Worm (Caenorhabditis elegans) whole organism, L1 larva: ENCODE results near the gene R144.11.

Experiments used
- C34B4.2 ChIP-seq: sonication (generic microtip); optimal IDR thresholded peaks from 2 replicates; lab custom pipeline; 2017; ENCODE audit warnings: mild to moderate bottlenecking, missing genetic modification characterization, missing compliant biosample characterization
- F16B12.6 ChIP-seq: fragments of 150-350 bp; optimal IDR thresholded peaks from 2 replicates; lab custom pipeline; 2014; ENCODE audit warnings: missing biosample characterization, missing genetic modification characterization
- alr-1 ChIP-seq: fragments of 200-800 bp; sonication (Bioruptor generic); optimal IDR thresholded peaks from 2 replicates; lab custom pipeline; 2018; ENCODE audit warnings: borderline replicate concordance, mild to moderate bottlenecking, missing genetic modification characterization, missing compliant biosample characterization
- aly-2 ChIP-seq: fragments of 150-350 bp; optimal IDR thresholded peaks from 2 replicates; lab custom pipeline; 2014; ENCODE audit warnings: missing biosample characterization, missing genetic modification characterization
- ama-1 ChIP-seq: fragments of 150-350 bp; optimal IDR thresholded peaks from 2 replicates; lab custom pipeline; 2014
- ceh-63 ChIP-seq: fragments of 200-800 bp; sonication (Bioruptor generic); optimal IDR thresholded peaks from 2 replicates; lab custom pipeline; 2018; ENCODE audit warnings: mild to moderate bottlenecking, missing genetic modification characterization, missing compliant biosample characterization
- ceh-82 ChIP-seq, 3 experiments: fragments of 150-350 bp in 1 of 3; sonication (generic microtip) in 2 of 3; optimal IDR thresholded peaks; 2 replicates each; lab custom pipeline; 2014 to 2017; ENCODE audit warnings: missing biosample characterization in 3 of 3, missing genetic modification characterization in 3 of 3
- ceh-90 ChIP-seq: sonication (generic microtip); optimal IDR thresholded peaks from 2 replicates; lab custom pipeline; 2016; ENCODE audit warnings: missing genetic modification characterization, missing compliant biosample characterization
- dpl-1 ChIP-seq, 3 experiments: fragments of 150-350 bp in 2 of 3; sonication (generic microtip) in 1 of 3; optimal IDR thresholded peaks; 2 replicates each; lab custom pipeline; 2014 to 2017; ENCODE audit warnings: missing biosample characterization in 3 of 3, missing genetic modification characterization in 3 of 3, missing genetic modification reagents in 3 of 3
- dsc-1 ChIP-seq: sonication (generic microtip); optimal IDR thresholded peaks from 2 replicates; lab custom pipeline; 2016; ENCODE audit warnings: mild to moderate bottlenecking, missing genetic modification characterization, missing compliant biosample characterization
- efl-1 ChIP-seq, 4 experiments: fragments of 150-350 bp; optimal IDR thresholded peaks in 3 of 4; peaks in 1 of 4; 1 replicate in 1 of 4; 2 replicates in 3 of 4; lab custom pipeline; 2014; ENCODE audit warnings: missing biosample characterization in 2 of 4, missing genetic modification characterization in 2 of 4, missing genetic modification reagents in 2 of 4
- egl-13 ChIP-seq: sonication (generic microtip); optimal IDR thresholded peaks from 2 replicates; lab custom pipeline; 2016; ENCODE audit warnings: missing genotype, missing genetic modification reagents, missing genetic modification characterization, missing compliant biosample characterization
- egl-27 ChIP-seq, 2 experiments: fragments of 150-350 bp in 1 of 2; sonication (generic microtip); optimal IDR thresholded peaks; 3 replicates each; lab custom pipeline; 2017 to 2018; ENCODE audit warnings: missing biosample characterization in 2 of 2, missing genetic modification characterization in 2 of 2, missing genetic modification reagents in 2 of 2
- elt-2 ChIP-seq: sonication (generic microtip); optimal IDR thresholded peaks from 2 replicates; lab custom pipeline; 2016; ENCODE audit warnings: missing genetic modification characterization, mild to moderate bottlenecking, inconsistent platforms, missing compliant biosample characterization, missing genetic modification reagents
- fkh-10 ChIP-seq: sonication (generic microtip); optimal IDR thresholded peaks from 2 replicates; lab custom pipeline; 2017; ENCODE audit warnings: missing biosample characterization, missing genetic modification reagents, missing genetic modification characterization
- fkh-8 ChIP-seq: sonication (generic microtip); optimal IDR thresholded peaks from 2 replicates; lab custom pipeline; 2016; ENCODE audit warnings: mild to moderate bottlenecking, missing genetic modification characterization, missing compliant biosample characterization
- fos-1 ChIP-seq: fragments of 150-350 bp; optimal IDR thresholded peaks from 2 replicates; lab custom pipeline; 2014; ENCODE audit warnings: missing biosample characterization, missing genetic modification characterization
- grh-1 ChIP-seq: fragments of 200-800 bp; sonication (Bioruptor generic); IDR thresholded peaks from 2 replicates; pipeline ENCODE4 v1.3.6; 2022; ENCODE audit warnings: missing genetic modification reagents, missing genetic modification characterization, missing compliant biosample characterization
- hlh-4 ChIP-seq: sonication (generic microtip); optimal IDR thresholded peaks from 2 replicates; lab custom pipeline; 2016; ENCODE audit warnings: mild to moderate bottlenecking, missing genetic modification characterization, missing compliant biosample characterization
- irx-1 ChIP-seq: sonication (generic microtip); optimal IDR thresholded peaks from 2 replicates; lab custom pipeline; 2016; ENCODE audit warnings: missing genetic modification characterization, missing compliant biosample characterization
- jun-1 ChIP-seq: fragments of 150-350 bp; optimal IDR thresholded peaks from 2 replicates; lab custom pipeline; 2014; ENCODE audit warnings: missing biosample characterization, missing genetic modification reagents, missing genetic modification characterization
- lin-13 ChIP-seq: fragments of 150-350 bp; optimal IDR thresholded peaks from 2 replicates; lab custom pipeline; 2014; ENCODE audit warnings: missing biosample characterization, missing genetic modification reagents, missing genetic modification characterization
- lin-14 ChIP-seq: fragments of 200-800 bp; sonication (Bioruptor generic); optimal IDR thresholded peaks from 2 replicates; lab custom pipeline; 2018; ENCODE audit warnings: mild to moderate bottlenecking, missing genetic modification characterization, moderate library complexity, missing compliant biosample characterization
- lin-35 ChIP-seq, 2 experiments: fragments of 150-350 bp; optimal IDR thresholded peaks; 2 replicates each; lab custom pipeline; 2014; ENCODE audit warnings: missing biosample characterization in 2 of 2, missing genetic modification characterization in 2 of 2, missing genetic modification reagents in 2 of 2
- lsy-2 ChIP-seq, 2 experiments: fragments of 150-350 bp; optimal IDR thresholded peaks; 2 replicates each; lab custom pipeline; 2014; ENCODE audit warnings: missing biosample characterization in 2 of 2, missing genetic modification characterization in 2 of 2
- mdl-1 ChIP-seq, 2 experiments: fragments of 150-350 bp; optimal IDR thresholded peaks; 2 replicates each; lab custom pipeline; 2014 to 2017; ENCODE audit warnings: missing biosample characterization in 2 of 2, missing genetic modification characterization in 2 of 2, inconsistent platforms in 1 of 2
- mef-2 ChIP-seq: fragments of 150-350 bp; optimal IDR thresholded peaks from 2 replicates; lab custom pipeline; 2014; ENCODE audit warnings: missing biosample characterization, missing genetic modification characterization
- nhr-11 ChIP-seq: fragments of 150-350 bp; optimal IDR thresholded peaks from 2 replicates; lab custom pipeline; 2014; ENCODE audit warnings: missing biosample characterization, missing genetic modification characterization
- nhr-12 ChIP-seq: sonication (generic microtip); optimal IDR thresholded peaks from 2 replicates; lab custom pipeline; 2017; ENCODE audit warnings: missing biosample characterization, missing genetic modification characterization
- nhr-20 ChIP-seq: sonication (generic microtip); optimal IDR thresholded peaks from 2 replicates; lab custom pipeline; 2016; ENCODE audit warnings: mild to moderate bottlenecking, missing genetic modification characterization, missing compliant biosample characterization
- nhr-47 ChIP-seq: sonication (generic microtip); optimal IDR thresholded peaks from 2 replicates; lab custom pipeline; 2016; ENCODE audit warnings: mild to moderate bottlenecking, missing genetic modification characterization, moderate library complexity, missing compliant biosample characterization
- nhr-85 ChIP-seq: sonication (generic microtip); peaks from one replicate; lab custom pipeline; 2016; ENCODE audit warnings: missing genetic modification characterization, inconsistent platforms, missing compliant biosample characterization
- pax-3 ChIP-seq: fragments of 200-800 bp; sonication (Bioruptor generic); optimal IDR thresholded peaks from 2 replicates; lab custom pipeline; 2018; ENCODE audit warnings: mild to moderate bottlenecking, missing genetic modification characterization, moderate library complexity, missing compliant biosample characterization
- pqm-1 ChIP-seq: sonication (generic microtip); optimal IDR thresholded peaks from 3 replicates; lab custom pipeline; 2017; ENCODE audit warnings: missing biosample characterization, missing genetic modification characterization
- rnt-1 ChIP-seq: sonication (generic microtip); optimal IDR thresholded peaks from 2 replicates; lab custom pipeline; 2016; ENCODE audit warnings: mild to moderate bottlenecking, missing genetic modification characterization, moderate library complexity, missing compliant biosample characterization
- skn-1 ChIP-seq: fragments of 150-350 bp; optimal IDR thresholded peaks from 2 replicates; lab custom pipeline; 2014; ENCODE audit warnings: missing biosample characterization, missing genetic modification characterization
- snpc-4 ChIP-seq: fragments of 150-350 bp; optimal IDR thresholded peaks from 2 replicates; lab custom pipeline; 2014; ENCODE audit warnings: missing biosample characterization, missing genetic modification characterization
- tbx-2 ChIP-seq: sonication (generic microtip); optimal IDR thresholded peaks from 2 replicates; lab custom pipeline; 2016; ENCODE audit warnings: missing genetic modification characterization, missing compliant biosample characterization
- tlp-1 ChIP-seq: fragments of 150-350 bp; optimal IDR thresholded peaks from 2 replicates; lab custom pipeline; 2014; ENCODE audit warnings: missing biosample characterization, missing genetic modification characterization
- unc-130 ChIP-seq: fragments of 150-350 bp; optimal IDR thresholded peaks from 2 replicates; lab custom pipeline; 2017; ENCODE audit warnings: missing biosample characterization, missing genetic modification characterization, inconsistent platforms
- unc-86 ChIP-seq: sonication (generic microtip); optimal IDR thresholded peaks from 2 replicates; lab custom pipeline; 2016; ENCODE audit warnings: missing genetic modification characterization, missing compliant biosample characterization
- vab-15 ChIP-seq: sonication (generic microtip); optimal IDR thresholded peaks from 2 replicates; lab custom pipeline; 2017; ENCODE audit warnings: missing genotype, mild to moderate bottlenecking, missing genetic modification characterization, missing compliant biosample characterization
- xbp-1 ChIP-seq: sonication (generic microtip); optimal IDR thresholded peaks from 2 replicates; lab custom pipeline; 2016; ENCODE audit warnings: missing genetic modification characterization, missing compliant biosample characterization
- zag-1 ChIP-seq: fragments of 150-350 bp; optimal IDR thresholded peaks from 2 replicates; lab custom pipeline; 2014; ENCODE audit warnings: missing biosample characterization, missing genetic modification characterization
- zip-4 ChIP-seq: fragments of 200-800 bp; sonication (Bioruptor generic); optimal IDR thresholded peaks from 2 replicates; lab custom pipeline; 2018; ENCODE audit warnings: mild to moderate bottlenecking, missing genetic modification characterization, moderate library complexity, missing compliant biosample characterization
- ztf-11 ChIP-seq, 2 experiments: sonication (generic microtip); optimal IDR thresholded peaks; 2 replicates each; lab custom pipeline; 2016 to 2017; ENCODE audit warnings: missing genetic modification characterization in 2 of 2, missing biosample characterization in 1 of 2, missing compliant biosample characterization in 1 of 2
- ztf-4 ChIP-seq: fragments of 150-350 bp; optimal IDR thresholded peaks from 2 replicates; lab custom pipeline; 2014; ENCODE audit warnings: missing biosample characterization, missing genetic modification characterization

R144.11 gene

DNA sequence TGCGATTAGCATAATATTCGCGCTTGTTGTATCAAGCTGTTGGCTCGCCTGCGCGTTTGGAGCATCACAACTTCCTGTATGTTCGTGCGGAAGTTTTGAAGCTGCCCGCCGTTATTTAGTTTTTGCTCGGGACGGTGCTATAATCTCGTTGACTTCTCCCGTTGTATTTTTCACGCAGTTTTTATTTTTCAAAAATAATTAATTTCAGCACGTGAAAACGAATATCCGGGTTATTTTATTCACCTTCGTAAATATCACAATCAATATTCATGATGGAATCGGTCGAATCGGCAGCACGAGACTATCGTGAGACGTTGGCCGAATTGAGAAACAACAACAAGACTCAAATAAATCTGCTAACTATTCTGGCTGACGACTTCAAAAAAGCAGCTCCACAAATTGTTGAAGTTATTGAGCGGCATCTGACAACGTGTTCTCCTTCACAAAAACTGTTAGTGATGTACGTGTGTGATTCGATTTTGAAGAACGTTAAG, 16.6 kb upstream of the R144.11 start (continued):
- TF ChIP-seq lin-35 (GFP tag; optimal IDR thresholded peaks at IDR 0.05; lab: Kevin White, UChicago) (peak in 1 of 2 experiments; percentile 42), elt-2 (peak; percentile 34), ceh-63 (GFP tag; lab: Kevin White, UChicago) (no peak), lin-13 (GFP tag; lab: Kevin White, UChicago) (no peak), mef-2 (tag; lab: Kevin White, UChicago) (no peak), ceh-82 (tag; optimal IDR thresholded peaks at IDR 0.05; lab: Kevin White, UChicago) (no peak), lsy-2 (tag; optimal IDR thresholded peaks at IDR 0.05; lab: Kevin White, UChicago) (peak; percentile 42 to 45), ztf-4 (peak; percentile 86), pax-3 (tag; lab: Kevin White, UChicago) (peak; percentile 32), ama-1 (lab: Kevin White, UChicago) (peak; percentile 92), rnt-1 (tag; lab: Kevin White, UChicago) (peak; percentile 34), ztf-11 (tag; optimal IDR thresholded peaks at IDR 0.05; lab: Kevin White, UChicago) (no peak), irx-1 (tag; lab: Kevin White, UChicago) (no peak), alr-1 (tag; lab: Kevin White, UChicago) (no peak), fkh-10 (no peak), egl-27 (tag; optimal IDR thresholded peaks at IDR 0.05; lab: Kevin White, UChicago) (no peak), fos-1 (no peak), unc-86 (tag; lab: Kevin White, UChicago) (no peak), nhr-20 (tag; lab: Kevin White, UChicago) (peak; percentile 43), dpl-1 (GFP tag; optimal IDR thresholded peaks at IDR 0.05; lab: Kevin White, UChicago) (peak in 2 of 3 experiments; percentile 3 to 9), F16B12.6 (tag; lab: Kevin White, UChicago) (no peak), grh-1 (GFP tag; lab: Robert Waterston, UW) (peak; percentile 36; the same call in 1 of the 2 replicates), nhr-47 (peak; percentile 48), fkh-8 (no peak), skn-1 (tag; lab: Kevin White, UChicago) (no peak), xbp-1 (peak; percentile 7), lin-14 (GFP tag; lab: Kevin White, UChicago) (no peak), jun-1 (tag; lab: Kevin White, UChicago) (no peak), C34B4.2 (tag; lab: Kevin White, UChicago) (no peak), dsc-1 (tag; lab: Kevin White, UChicago) (peak; percentile 0), unc-130 (tag; lab: Kevin White, UChicago) (no peak), egl-13 (tag; lab: Kevin White, UChicago) (no peak), zip-4 (peak; percentile 31), efl-1 (optimal IDR thresholded peaks at IDR 0.05; lab: Kevin White, UChicago) (peak in 1 of 2 experiments; percentile 5), efl-1 (GFP tag; optimal IDR thresholded peaks at IDR 0.05 in 1 of 2; lab: Kevin White, UChicago) (no peak), nhr-12 (tag; lab: Kevin White, UChicago) (no peak), tbx-2 (peak; percentile 1), ceh-90 (tag; lab: Kevin White, UChicago) (no peak), vab-15 (peak; percentile 3), nhr-11 (tag; lab: Kevin White, UChicago) (no peak), aly-2 (tag; lab: Kevin White, UChicago) (no peak), hlh-4 (tag; lab: Kevin White, UChicago) (no peak), tlp-1 (tag; lab: Kevin White, UChicago) (no peak), nhr-85 (tag; lab: Kevin White, UChicago) (peak; percentile 66), zag-1 (no peak), snpc-4 (tag; lab: Kevin White, UChicago) (no peak), pqm-1 (tag; lab: Kevin White, UChicago) (no peak), mdl-1 (tag; optimal IDR thresholded peaks at IDR 0.05; lab: Kevin White, UChicago) (no peak)
- TF ChIP-seq, all 84 proteins: peak for 24
